Fruit fly (Drosophila melanogaster) whole organism, pupa: ENCODE measurements around the gene Usp16-45.
A peak's percentile ranks its signal among the peaks of the same experiment; 100 is the strongest.

Experiments used
- CG10348 ChIP-seq: fragments of 200-800 bp; sonication (Bioruptor generic); IDR thresholded peaks from 2 replicates; pipeline ENCODE4 v1.3.6; 2022; ENCODE audit warnings: missing biosample characterization, missing genetic modification characterization
- CG12605 ChIP-seq: fragments of 200-800 bp; sonication (Bioruptor generic); IDR thresholded peaks from 2 replicates; pipeline ENCODE4 v1.3.6; 2022; ENCODE audit warnings: missing biosample characterization, missing genetic modification characterization
- CG13204 ChIP-seq: fragments of 200-800 bp; sonication (Bioruptor generic); optimal IDR thresholded peaks from 2 replicates; lab custom pipeline; 2018; ENCODE audit warnings: missing biosample characterization, mild to moderate bottlenecking, missing genetic modification characterization, moderate library complexity
- CG14655 ChIP-seq: fragments of 200-800 bp; sonication (Bioruptor generic); optimal IDR thresholded peaks from 3 replicates; lab custom pipeline; 2017; ENCODE audit warnings: mild to moderate bottlenecking, missing biosample characterization, missing genetic modification reagents, missing genetic modification characterization
- CG15710 ChIP-seq: fragments of 200-800 bp; sonication (Bioruptor generic); optimal IDR thresholded peaks from 2 replicates; lab custom pipeline; 2018; ENCODE audit warnings: missing biosample characterization, mild to moderate bottlenecking, missing genetic modification characterization, moderate library complexity
- CG17806 ChIP-seq: fragments of 200-800 bp; sonication (Bioruptor generic); optimal IDR thresholded peaks from 2 replicates; lab custom pipeline; 2018; ENCODE audit warnings: missing biosample characterization, mild to moderate bottlenecking, missing genetic modification characterization, moderate library complexity
- CG32121 ChIP-seq: fragments of 200-800 bp; sonication (Bioruptor generic); IDR thresholded peaks from 2 replicates; pipeline ENCODE4 v1.3.6; 2022; ENCODE audit warnings: missing biosample characterization, missing genetic modification characterization
- CG34367 ChIP-seq: fragments of 200-800 bp; sonication (Bioruptor generic); optimal IDR thresholded peaks from 2 replicates; lab custom pipeline; 2018; ENCODE audit warnings: missing biosample characterization, mild to moderate bottlenecking, missing genetic modification characterization
- CG4496 ChIP-seq: fragments of 200-800 bp; sonication (Bioruptor generic); IDR thresholded peaks from 3 replicates; pipeline ENCODE4 v1.3.6; 2022; ENCODE audit warnings: missing biosample characterization, missing genetic modification characterization
- CG8159 ChIP-seq: fragments of 200-800 bp; sonication (Bioruptor generic); optimal IDR thresholded peaks from 3 replicates; lab custom pipeline; 2018; ENCODE audit warnings: missing biosample characterization, mild to moderate bottlenecking, missing genetic modification characterization, moderate library complexity
- CG8301 ChIP-seq: fragments of 200-800 bp; sonication (Bioruptor generic); optimal IDR thresholded peaks from 2 replicates; lab custom pipeline; 2018; ENCODE audit warnings: missing biosample characterization, mild to moderate bottlenecking, missing genetic modification characterization
- CG9948 ChIP-seq: fragments of 200-800 bp; sonication (Bioruptor generic); optimal IDR thresholded peaks from 2 replicates; lab custom pipeline; 2018; ENCODE audit warnings: missing biosample characterization, mild to moderate bottlenecking, missing genetic modification characterization, moderate library complexity
- D1 ChIP-seq: fragments of 200-800 bp; sonication (Bioruptor generic); optimal IDR thresholded peaks from 2 replicates; lab custom pipeline; 2018; ENCODE audit warnings: missing biosample characterization, mild to moderate bottlenecking, missing genetic modification characterization, moderate library complexity
- EcR ChIP-seq: fragments of 200-800 bp; sonication (Bioruptor generic); optimal IDR thresholded peaks from 3 replicates; lab custom pipeline; 2019; ENCODE audit warnings: missing biosample characterization, missing genetic modification characterization, mild to moderate bottlenecking, moderate library complexity, missing genetic modification reagents
- Ets98B ChIP-seq: fragments of 200-800 bp; sonication (Bioruptor generic); IDR thresholded peaks from 2 replicates; pipeline ENCODE4 v1.3.6; 2022; ENCODE audit warnings: missing biosample characterization, missing genetic modification characterization
- Pif1A ChIP-seq: fragments of 200-800 bp; sonication (Bioruptor generic); optimal IDR thresholded peaks from 3 replicates; lab custom pipeline; 2016; ENCODE audit warnings: missing biosample characterization, missing genetic modification characterization
- Pif1B ChIP-seq: fragments of 200-800 bp; sonication (Bioruptor generic); optimal IDR thresholded peaks from 3 replicates; lab custom pipeline; 2016; ENCODE audit warnings: missing biosample characterization, missing genetic modification characterization
- Snoo ChIP-seq: fragments of 200-800 bp; sonication (Bioruptor generic); optimal IDR thresholded peaks from 3 replicates; lab custom pipeline; 2017; ENCODE audit warnings: missing biosample characterization, mild to moderate bottlenecking, missing genetic modification characterization, inconsistent platforms
- fd96Ca ChIP-seq: fragments of 200-800 bp; sonication (Bioruptor generic); IDR thresholded peaks from 3 replicates; pipeline ENCODE4 v1.3.6; 2022; ENCODE audit warnings: missing biosample characterization, missing genetic modification characterization
- gl ChIP-seq: fragments of 200-800 bp; sonication (Bioruptor generic); optimal IDR thresholded peaks from 2 replicates; lab custom pipeline; 2018; ENCODE audit warnings: missing biosample characterization, mild to moderate bottlenecking, missing genetic modification characterization
- rn ChIP-seq: fragments of 200-800 bp; sonication (Bioruptor generic); IDR thresholded peaks from 2 replicates; pipeline ENCODE4 v1.3.6; 2022; ENCODE audit warnings: missing biosample characterization, missing genetic modification characterization

Gene Usp16-45

DNA sequence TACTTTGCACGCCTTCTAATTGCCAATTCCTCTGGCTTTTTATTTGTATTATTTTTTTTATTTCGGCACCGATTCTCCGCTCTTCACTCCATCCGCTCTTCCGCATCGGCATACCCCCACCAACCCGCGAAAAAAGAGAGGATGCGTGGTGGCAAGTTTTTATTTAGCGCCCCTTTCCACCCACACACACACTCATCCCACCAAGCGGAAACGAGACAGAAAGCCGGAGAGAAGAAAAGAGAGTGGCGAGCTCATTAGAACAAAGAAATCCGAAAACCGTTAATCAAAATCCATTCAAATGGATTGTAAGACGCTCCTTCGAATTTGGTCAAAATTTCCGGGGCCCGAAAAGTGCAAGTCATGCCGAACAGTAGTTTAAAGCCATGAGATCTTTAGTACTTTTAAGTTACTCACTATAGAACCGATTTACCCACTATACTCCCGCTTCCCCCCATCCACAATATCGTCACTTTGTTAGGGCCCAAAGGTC lies 2.7 kb upstream of the Usp16-45 start:
- no peak for TF ChIP-seq Ets98B
- no peak for TF ChIP-seq Pif1B (GFP tag; lab: Kevin White, UChicago)
- TF ChIP-seq gl (tag; lab: Kevin White, UChicago): no peak
- TF ChIP-seq CG8159 (tag; lab: Kevin White, UChicago): no peak
- TF ChIP-seq Pif1A (GFP tag; lab: Kevin White, UChicago): no peak
- TF ChIP-seq rn (GFP tag; lab: Robert Waterston, UW): no peak
- no peak for TF ChIP-seq CG17806 (tag; lab: Kevin White, UChicago)
- no peak for TF ChIP-seq CG12605
- TF ChIP-seq fd96Ca (GFP tag; lab: Robert Waterston, UW): no peak
- TF ChIP-seq CG13204 (GFP tag; lab: Kevin White, UChicago): no peak
- TF ChIP-seq CG10348 (GFP tag; lab: Robert Waterston, UW): no peak
- no peak for TF ChIP-seq CG8301
- no peak for TF ChIP-seq Snoo (tag; lab: Kevin White, UChicago)
- TF ChIP-seq CG4496 (GFP tag; lab: Robert Waterston, UW): no peak
- no peak for TF ChIP-seq CG15710 (tag; lab: Kevin White, UChicago)
- no peak for TF ChIP-seq CG32121 (GFP tag; lab: Robert Waterston, UW)
- TF ChIP-seq CG9948 (tag; lab: Kevin White, UChicago): no peak
- TF ChIP-seq D1 (tag; lab: Kevin White, UChicago): no peak

DNA sequence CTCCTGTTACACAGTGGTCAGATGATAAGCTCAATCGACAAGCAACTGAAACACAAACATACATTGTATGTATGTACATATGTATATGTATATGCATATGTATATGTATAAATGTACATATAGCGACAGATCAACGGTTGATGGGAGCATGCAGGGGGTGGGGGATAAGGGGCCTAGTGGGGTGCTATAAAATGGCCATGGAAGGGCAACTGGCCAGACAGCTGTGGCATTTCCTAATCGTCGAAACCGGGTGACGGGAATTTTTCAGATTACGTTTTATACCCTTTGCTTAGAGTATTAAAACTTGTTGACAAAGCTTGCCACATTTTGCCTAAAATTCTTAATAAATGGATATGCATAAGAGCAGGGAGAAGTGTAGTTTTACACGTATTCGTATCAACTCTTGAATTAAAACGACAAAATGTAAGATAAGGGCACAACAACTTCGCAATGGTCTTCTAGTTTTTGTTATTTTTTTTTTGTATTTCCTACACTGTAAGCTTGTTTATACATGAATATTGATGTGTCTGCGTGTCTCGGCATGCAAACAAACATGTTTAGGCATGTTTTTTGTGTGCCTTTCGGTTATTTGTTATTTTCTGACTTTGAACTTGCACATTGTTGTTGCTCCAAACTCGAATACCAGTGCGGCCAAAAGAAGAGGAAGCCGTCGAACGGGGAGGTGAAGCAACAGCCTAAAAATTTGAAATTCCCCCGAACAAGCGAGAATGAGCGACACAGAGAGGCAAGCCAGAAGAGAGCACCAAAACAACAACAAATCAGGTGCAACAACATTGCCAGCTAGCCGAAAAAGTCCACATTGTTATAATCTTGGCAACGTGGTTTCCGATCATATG lies 2.1 kb upstream of the Usp16-45 start:
- TF ChIP-seq CG13204 (GFP tag; lab: Kevin White, UChicago): no peak
- peak; percentile 69; the same call in 2 of the 3 replicates for TF ChIP-seq CG4496 (GFP tag; lab: Robert Waterston, UW)
- peak; percentile 42; the same call in 1 of the 2 replicates for TF ChIP-seq CG12605
- TF ChIP-seq CG14655 (GFP tag; lab: Kevin White, UChicago): no peak
- TF ChIP-seq CG10348 (GFP tag; lab: Robert Waterston, UW): no peak
- TF ChIP-seq CG15710 (tag; lab: Kevin White, UChicago): peak; percentile 37
- peak; percentile 53 for TF ChIP-seq Ets98B
- TF ChIP-seq rn (GFP tag; lab: Robert Waterston, UW): 0 out of 2 replicates have a peak, but pooled peaks have one; percentile 27
- TF ChIP-seq CG34367 (tag; lab: Kevin White, UChicago): peak; percentile 8
- no peak for TF ChIP-seq gl (tag; lab: Kevin White, UChicago)
- TF ChIP-seq Pif1B (GFP tag; lab: Kevin White, UChicago): peak; percentile 29
- peak; percentile 32 for TF ChIP-seq CG8159 (tag; lab: Kevin White, UChicago)
- TF ChIP-seq CG9948 (tag; lab: Kevin White, UChicago): peak; percentile 27
- TF ChIP-seq CG8301: peak; percentile 61
- TF ChIP-seq CG17806 (tag; lab: Kevin White, UChicago): peak; percentile 8
- TF ChIP-seq D1 (tag; lab: Kevin White, UChicago): no peak
- TF ChIP-seq EcR (GFP tag; lab: Kevin White, UChicago): no peak
- peak; percentile 40 for TF ChIP-seq Pif1A (GFP tag; lab: Kevin White, UChicago)
- peak; percentile 65 for TF ChIP-seq CG32121 (GFP tag; lab: Robert Waterston, UW)
- TF ChIP-seq fd96Ca (GFP tag; lab: Robert Waterston, UW): peak; percentile 64; the same call in 1 of the 3 replicates
- no peak for TF ChIP-seq Snoo (tag; lab: Kevin White, UChicago)

DNA sequence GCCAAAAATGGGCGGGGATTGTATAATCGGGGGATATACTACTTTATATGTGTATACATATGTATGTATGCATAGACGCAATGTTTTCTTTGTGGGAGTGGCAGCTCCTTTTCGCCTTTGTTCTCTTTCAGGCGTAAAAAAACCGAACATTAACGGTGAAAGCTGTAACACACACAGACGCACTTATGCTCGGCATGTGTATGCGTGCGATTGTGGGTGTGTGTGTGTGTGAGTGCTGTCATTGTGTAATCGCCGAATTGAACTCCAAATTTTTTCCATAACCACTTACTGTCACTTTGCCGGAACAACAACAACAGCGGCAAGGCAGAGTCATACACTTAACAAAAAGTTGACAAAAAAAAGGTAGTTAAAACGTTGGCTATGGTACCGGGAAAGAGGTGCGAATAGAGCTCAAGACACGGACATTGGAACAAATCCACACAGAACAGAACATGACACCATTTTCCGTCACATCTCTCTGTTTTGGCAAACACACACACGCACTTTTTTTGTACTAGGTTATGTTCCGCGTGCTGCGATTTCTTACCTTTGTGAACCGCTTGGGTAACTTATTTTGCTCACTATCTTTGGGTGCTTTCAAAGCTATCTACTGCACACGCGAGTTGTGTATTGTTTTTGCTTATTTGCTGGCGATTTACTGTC lies 1.3 kb upstream of the Usp16-45 start:
- TF ChIP-seq CG8301 (no peak), CG17806 (tag; lab: Kevin White, UChicago) (no peak), Snoo (tag; lab: Kevin White, UChicago) (no peak), CG12605 (no peak), rn (GFP tag; lab: Robert Waterston, UW) (no peak)

DNA sequence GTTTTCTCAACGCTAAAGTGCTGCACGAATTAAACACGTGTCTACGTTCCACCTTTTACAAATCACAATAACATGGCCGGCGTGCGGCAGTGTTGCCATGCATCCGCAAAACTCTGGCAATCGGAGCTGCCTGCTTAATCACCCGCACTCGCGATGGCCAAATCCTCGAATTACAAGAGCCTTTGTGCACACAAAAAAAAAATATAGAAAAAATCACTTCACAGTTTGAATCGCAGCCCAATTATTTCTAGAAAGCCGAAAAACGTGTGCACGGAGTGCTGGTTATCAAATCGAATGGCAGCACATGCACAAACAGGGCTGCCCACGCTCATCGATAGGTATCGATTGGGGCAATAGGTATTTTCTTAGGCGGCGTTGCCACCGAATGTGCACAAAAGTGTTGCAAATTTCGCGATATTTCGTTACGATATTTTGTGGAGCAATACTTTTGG lies 739 bp upstream of the Usp16-45 start, which contains the start of gene spoon:
spoon (minus strand) TSS at position 300 of the 452 bp plus-strand sequence.
- no peak for TF ChIP-seq CG17806 (tag; lab: Kevin White, UChicago)
- 0 out of 3 replicates have a peak, but pooled peaks have one; percentile 46 for TF ChIP-seq CG4496 (GFP tag; lab: Robert Waterston, UW)
- TF ChIP-seq CG32121 (GFP tag; lab: Robert Waterston, UW): no peak
- TF ChIP-seq CG9948 (tag; lab: Kevin White, UChicago): no peak
- TF ChIP-seq rn (GFP tag; lab: Robert Waterston, UW): no peak
- no peak for TF ChIP-seq CG34367 (tag; lab: Kevin White, UChicago)
- no peak for TF ChIP-seq CG15710 (tag; lab: Kevin White, UChicago)
- no peak for TF ChIP-seq EcR (GFP tag; lab: Kevin White, UChicago)
- 0 out of 3 replicates have a peak, but pooled peaks have one; percentile 33 for TF ChIP-seq fd96Ca (GFP tag; lab: Robert Waterston, UW)

DNA sequence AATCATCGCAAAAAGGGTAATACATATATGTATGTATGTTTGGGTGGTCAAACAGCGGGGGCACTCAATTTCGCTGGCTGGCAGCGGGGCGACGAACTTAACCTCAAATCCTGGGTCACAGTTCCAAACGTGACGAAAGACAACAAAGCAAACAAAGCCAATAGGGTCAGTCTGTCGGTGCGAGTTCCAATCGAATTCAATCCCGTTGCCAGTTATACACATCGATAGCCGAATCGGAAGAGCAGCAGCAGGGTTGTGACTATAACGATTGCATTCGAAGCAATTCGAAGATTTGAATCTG lies 868 bp downstream of the Usp16-45 start:
- TF ChIP-seq EcR (GFP tag; lab: Kevin White, UChicago) (peak; percentile 93), Pif1B (GFP tag; lab: Kevin White, UChicago) (no peak)
- TF ChIP-seq, all 21 proteins: peak for 1
